Fruit fly (Drosophila melanogaster) whole organism, embryonic: ENCODE data around the gene CG15343.

Experiments used
- Adf1 ChIP-seq: fragments of 200-800 bp; sonication (Bioruptor generic); IDR thresholded peaks from 2 replicates; pipeline ENCODE4 v1.3.6; 2022; ENCODE audit warnings: missing biosample characterization, missing genetic modification characterization
- Aef1 ChIP-seq: fragments of 200-800 bp; sonication (Bioruptor generic); IDR thresholded peaks from 3 replicates; pipeline ENCODE4 v1.3.6; 2022; ENCODE audit warnings: missing biosample characterization, missing genetic modification characterization
- BEAF-32 ChIP-seq: fragments of 200-800 bp; sonication (Bioruptor generic); optimal IDR thresholded peaks from 3 replicates; lab custom pipeline; 2017; ENCODE audit warnings: missing biosample characterization, missing genetic modification characterization, mild to moderate bottlenecking, moderate library complexity, missing genetic modification reagents
- CG10274 ChIP-seq: fragments of 200-800 bp; sonication (Bioruptor generic); optimal IDR thresholded peaks from 3 replicates; lab custom pipeline; 2017; ENCODE audit warnings: missing biosample characterization, mild to moderate bottlenecking, missing genetic modification characterization
- CG10654 ChIP-seq: fragments of 200-800 bp; sonication (Bioruptor generic); optimal IDR thresholded peaks from 2 replicates; lab custom pipeline; 2016; ENCODE audit warnings: missing biosample characterization, missing genetic modification characterization
- CG12769 ChIP-seq: fragments of 200-800 bp; sonication (Bioruptor generic); optimal IDR thresholded peaks from 2 replicates; lab custom pipeline; 2019; ENCODE audit warnings: missing biosample characterization, mild to moderate bottlenecking, missing genetic modification characterization, moderate library complexity
- CG14860 ChIP-seq: fragments of 200-800 bp; sonication (Bioruptor generic); IDR thresholded peaks from 3 replicates; pipeline ENCODE4 v1.3.6; 2022; ENCODE audit warnings: missing biosample characterization, missing genetic modification characterization; ENCODE audit not compliant: partially characterized antibody
- CG15514 ChIP-seq: fragments of 200-800 bp; sonication (Bioruptor generic); optimal IDR thresholded peaks from 3 replicates; lab custom pipeline; 2017; ENCODE audit warnings: missing biosample characterization, missing genetic modification characterization, mild to moderate bottlenecking, moderate library complexity, missing genetic modification reagents
- CG16813 ChIP-seq: fragments of 200-800 bp; sonication (Bioruptor generic); IDR thresholded peaks from 3 replicates; pipeline ENCODE4 v1.3.6; 2022; ENCODE audit warnings: missing biosample characterization, missing genetic modification characterization; ENCODE audit not compliant: partially characterized antibody
- CG34376 ChIP-seq: fragments of 200-800 bp; sonication (Bioruptor generic); optimal IDR thresholded peaks from 2 replicates; lab custom pipeline; 2018; ENCODE audit warnings: missing biosample characterization, mild to moderate bottlenecking, missing genetic modification characterization
- CG4404 ChIP-seq: fragments of 200-800 bp; sonication (Bioruptor generic); IDR thresholded peaks from 2 replicates; pipeline ENCODE4 v1.3.6; 2022; ENCODE audit warnings: missing biosample characterization, missing genetic modification characterization
- CG7963 ChIP-seq: fragments of 200-800 bp; sonication (Bioruptor generic); IDR thresholded peaks from 3 replicates; pipeline ENCODE4 v1.3.6; 2022; ENCODE audit warnings: missing biosample characterization, missing genetic modification characterization; ENCODE audit not compliant: partially characterized antibody
- CTCF ChIP-seq: fragments of 200-800 bp; sonication (Bioruptor generic); optimal IDR thresholded peaks from 2 replicates; lab custom pipeline; 2017; ENCODE audit warnings: missing biosample characterization, mild to moderate bottlenecking, missing genetic modification characterization, moderate library complexity
- Deaf1 ChIP-seq: fragments of 200-800 bp; optimal IDR thresholded peaks from 3 replicates; lab custom pipeline; 2019; ENCODE audit warnings: missing biosample characterization, mild to moderate bottlenecking, missing genetic modification characterization, moderate library complexity
- Dll ChIP-seq: fragments of 200-800 bp; sonication (Bioruptor generic); IDR thresholded peaks from 4 replicates; pipeline ENCODE4 v1.3.6; 2022; ENCODE audit warnings: missing biosample characterization, missing genetic modification characterization; ENCODE audit not compliant: partially characterized antibody
- Doc2 ChIP-seq: fragments of 200-800 bp; sonication (Bioruptor generic); IDR thresholded peaks from 2 replicates; pipeline ENCODE4 v1.3.6; 2022; ENCODE audit warnings: missing biosample characterization, missing genetic modification characterization
- Dp ChIP-seq: fragments of 200-800 bp; sonication (Bioruptor generic); optimal IDR thresholded peaks from 2 replicates; lab custom pipeline; 2018; ENCODE audit warnings: missing biosample characterization, mild to moderate bottlenecking, missing genetic modification characterization, moderate library complexity
- E2f2 ChIP-seq: fragments of 200-800 bp; sonication (Bioruptor generic); IDR thresholded peaks from 2 replicates; pipeline ENCODE4 v1.3.6; 2022; ENCODE audit warnings: missing biosample characterization, missing genetic modification characterization
- Ets97D ChIP-seq: fragments of 200-800 bp; sonication (Bioruptor generic); optimal IDR thresholded peaks from 3 replicates; lab custom pipeline; 2016; ENCODE audit warnings: missing biosample characterization, missing genetic modification characterization
- HLH4C ChIP-seq: fragments of 200-800 bp; sonication (Bioruptor generic); IDR thresholded peaks from 3 replicates; pipeline ENCODE4 v1.3.6; 2022; ENCODE audit warnings: missing biosample characterization, missing genetic modification characterization; ENCODE audit not compliant: partially characterized antibody
- Med ChIP-seq: fragments of 200-800 bp; sonication (Bioruptor generic); peaks from one replicate; lab custom pipeline; 2016; ENCODE audit warnings: missing biosample characterization, missing genetic modification characterization, mild to moderate bottlenecking, inconsistent platforms, moderate library complexity
- Opbp ChIP-seq: fragments of 200-800 bp; sonication (Bioruptor generic); IDR thresholded peaks from 3 replicates; pipeline ENCODE4 v1.3.6; 2022; ENCODE audit warnings: missing biosample characterization, missing genetic modification characterization; ENCODE audit not compliant: partially characterized antibody
- Pdp1 ChIP-seq, 2 experiments: fragments of 200-800 bp; sonication (Bioruptor generic); optimal IDR thresholded peaks; 3 replicates each; lab custom pipeline; 2016; ENCODE audit warnings: missing biosample characterization in 2 of 2, missing genetic modification characterization in 2 of 2, mild to moderate bottlenecking in 1 of 2, moderate library complexity in 1 of 2
- Rfx ChIP-seq: fragments of 200-800 bp; sonication (Bioruptor generic); IDR thresholded peaks from 2 replicates; pipeline ENCODE4 v1.3.6; 2022; ENCODE audit warnings: missing biosample characterization, missing genetic modification characterization
- Sry-δ ChIP-seq: fragments of 200-800 bp; sonication (Bioruptor generic); optimal IDR thresholded peaks from 2 replicates; lab custom pipeline; 2016; ENCODE audit warnings: missing biosample characterization, missing genetic modification characterization
- bbx ChIP-seq: fragments of 200-800 bp; sonication (Bioruptor generic); IDR thresholded peaks from 2 replicates; pipeline ENCODE4 v1.3.6; 2022; ENCODE audit warnings: missing biosample characterization, missing genetic modification characterization; ENCODE audit not compliant: partially characterized antibody
- ci ChIP-seq: fragments of 200-800 bp; sonication (Bioruptor generic); IDR thresholded peaks from 3 replicates; pipeline ENCODE4 v1.3.6; 2022; ENCODE audit warnings: missing biosample characterization, missing genetic modification characterization
- dmrt99B ChIP-seq: fragments of 200-800 bp; sonication (Bioruptor generic); optimal IDR thresholded peaks from 2 replicates; lab custom pipeline; 2018; ENCODE audit warnings: missing biosample characterization, mild to moderate bottlenecking, missing genetic modification characterization, moderate library complexity
- exex ChIP-seq: fragments of 200-800 bp; sonication (Bioruptor generic); optimal IDR thresholded peaks from 4 replicates; lab custom pipeline; 2018; ENCODE audit warnings: missing biosample characterization, mild to moderate bottlenecking, missing genetic modification characterization, moderate library complexity
- fd96Cb ChIP-seq: fragments of 200-800 bp; sonication (Bioruptor generic); optimal IDR thresholded peaks from 2 replicates; lab custom pipeline; 2018; ENCODE audit warnings: missing biosample characterization, mild to moderate bottlenecking, missing genetic modification characterization, moderate library complexity
- fru ChIP-seq: fragments of >200 bp; optimal IDR thresholded peaks from 2 replicates; lab custom pipeline; 2017
- hb ChIP-seq: fragments of 200-800 bp; sonication (Bioruptor generic); IDR thresholded peaks from 3 replicates; pipeline ENCODE4 v1.3.6; 2022; ENCODE audit warnings: missing biosample characterization, missing genetic modification characterization; ENCODE audit not compliant: partially characterized antibody
- hbn ChIP-seq: fragments of 200-800 bp; sonication (Bioruptor generic); IDR thresholded peaks from 2 replicates; pipeline ENCODE4 v1.3.6; 2022; ENCODE audit warnings: missing biosample characterization, missing genetic modification characterization; ENCODE audit not compliant: partially characterized antibody
- ind ChIP-seq: fragments of 200-800 bp; sonication (Bioruptor generic); optimal IDR thresholded peaks from 3 replicates; lab custom pipeline; 2016; ENCODE audit warnings: missing biosample characterization, missing genetic modification characterization
- inv ChIP-seq: fragments of 200-800 bp; sonication (Bioruptor generic); IDR thresholded peaks from 2 replicates; pipeline ENCODE4 v1.3.6; 2022; ENCODE audit warnings: missing biosample characterization, missing genetic modification characterization; ENCODE audit not compliant: partially characterized antibody
- knrl ChIP-seq: fragments of 200-800 bp; sonication (Bioruptor generic); IDR thresholded peaks from 3 replicates; pipeline ENCODE4 v1.3.6; 2022; ENCODE audit warnings: missing biosample characterization, missing genetic modification characterization; ENCODE audit not compliant: partially characterized antibody
- lab ChIP-seq: fragments of 200-800 bp; sonication (Bioruptor generic); optimal IDR thresholded peaks from 3 replicates; lab custom pipeline; 2017; ENCODE audit warnings: missing biosample characterization, missing genetic modification characterization, mild to moderate bottlenecking, moderate library complexity, missing genetic modification reagents
- lilli ChIP-seq: fragments of 200-800 bp; sonication (Bioruptor generic); optimal IDR thresholded peaks from 3 replicates; lab custom pipeline; 2016; ENCODE audit warnings: missing biosample characterization, missing genetic modification characterization
- mld ChIP-seq: fragments of 200-800 bp; sonication (Bioruptor generic); IDR thresholded peaks from 3 replicates; pipeline ENCODE4 v1.3.6; 2022; ENCODE audit warnings: missing biosample characterization, missing genetic modification characterization; ENCODE audit not compliant: partially characterized antibody
- nom ChIP-seq: fragments of 200-800 bp; sonication (Bioruptor generic); optimal IDR thresholded peaks from 2 replicates; lab custom pipeline; 2017; ENCODE audit warnings: missing biosample characterization, missing genetic modification characterization, mild to moderate bottlenecking, moderate library complexity, missing genetic modification reagents
- prd ChIP-seq, 3 experiments: fragments of >200 bp in 2 of 3; fragments of 200-800 bp in 1 of 3; sonication (Bioruptor generic) in 1 of 3; optimal IDR thresholded peaks in 2 of 3; IDR thresholded peaks in 1 of 3; 2 replicates in 2 of 3; 3 replicates in 1 of 3; pipeline versions ENCODE4 v1.3.6 to Lab custom; 2017 to 2022; ENCODE audit warnings: missing biosample characterization in 1 of 3, missing genetic modification characterization in 1 of 3
- pzg ChIP-seq: fragments of 200-800 bp; sonication (Bioruptor generic); optimal IDR thresholded peaks from 3 replicates; lab custom pipeline; 2018; ENCODE audit warnings: missing biosample characterization, mild to moderate bottlenecking, missing genetic modification characterization, moderate library complexity
- rib ChIP-seq: fragments of 200-800 bp; sonication (Bioruptor generic); IDR thresholded peaks from 2 replicates; pipeline ENCODE4 v1.3.6; 2022; ENCODE audit warnings: missing biosample characterization, missing genetic modification characterization
- slp2 ChIP-seq: fragments of 200-800 bp; sonication (Bioruptor generic); optimal IDR thresholded peaks from 2 replicates; lab custom pipeline; 2016; ENCODE audit warnings: missing biosample characterization, missing genetic modification characterization
- sqz ChIP-seq: fragments of 200-800 bp; sonication (Bioruptor generic); optimal IDR thresholded peaks from 3 replicates; lab custom pipeline; 2018; ENCODE audit warnings: missing biosample characterization, mild to moderate bottlenecking, missing genetic modification characterization
- stc ChIP-seq: fragments of 200-800 bp; sonication (Bioruptor generic); IDR thresholded peaks from 2 replicates; pipeline ENCODE4 v1.3.6; 2022; ENCODE audit warnings: missing biosample characterization, missing genetic modification characterization
- stwl ChIP-seq: fragments of 200-800 bp; sonication (Bioruptor generic); optimal IDR thresholded peaks from 3 replicates; lab custom pipeline; 2018; ENCODE audit warnings: missing biosample characterization, mild to moderate bottlenecking, missing genetic modification characterization, moderate library complexity
- unc-4 ChIP-seq: fragments of 200-800 bp; sonication (Bioruptor generic); IDR thresholded peaks from 2 replicates; pipeline ENCODE4 v1.3.6; 2022; ENCODE audit warnings: missing biosample characterization, missing genetic modification characterization; ENCODE audit not compliant: partially characterized antibody

The CG15343 gene

DNA sequence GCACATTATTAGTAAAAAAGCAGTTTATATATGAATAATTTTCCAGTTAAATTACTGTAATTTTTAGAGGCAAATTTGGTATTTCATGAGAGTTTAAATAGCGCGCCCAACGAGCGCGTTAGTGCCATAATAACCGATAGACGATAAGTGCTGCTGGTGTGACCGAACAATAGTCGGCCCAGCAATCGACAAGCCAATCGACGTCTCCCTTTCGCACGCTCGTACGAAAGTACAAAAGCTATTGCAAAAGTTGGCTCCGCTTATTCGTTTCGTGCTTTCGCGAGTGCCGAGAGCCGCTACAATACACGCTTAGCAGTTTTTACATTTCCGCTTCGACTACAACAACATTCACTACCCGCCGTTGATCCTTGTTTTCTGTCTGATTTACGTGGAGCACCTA is 31.3 kb downstream of the CG15343 start, which contains the start of gene Trxr1 (continued):
- peak; percentile 58 for TF ChIP-seq BEAF-32 (GFP tag; lab: Kevin White, UChicago)
- peak; percentile 40 for TF ChIP-seq Ets97D (GFP tag; lab: Kevin White, UChicago)
- peak; percentile 73; the same call in 1 of the 3 replicates for TF ChIP-seq mld (GFP tag; lab: Robert Waterston, UW)
- TF ChIP-seq knrl (GFP tag; lab: Robert Waterston, UW), result peak; percentile 57; the same call in 2 of the 3 replicates
- TF ChIP-seq E2f2 (GFP tag; lab: Robert Waterston, UW), result peak; percentile 93
- TF ChIP-seq CG12769 (tag; lab: Kevin White, UChicago), result no peak
- no peak for TF ChIP-seq ci (GFP tag; lab: Robert Waterston, UW)
- peak; percentile 62 for TF ChIP-seq CG16813
- TF ChIP-seq CTCF, result peak; percentile 56
- TF ChIP-seq bbx (GFP tag; lab: Robert Waterston, UW), result peak; percentile 79
- TF ChIP-seq HLH4C (GFP tag; lab: Robert Waterston, UW), result peak; percentile 77
- TF ChIP-seq sqz (GFP tag; lab: Kevin White, UChicago), result no peak
- peak; percentile 66 for TF ChIP-seq Deaf1 (tag; lab: Kevin White, UChicago)
- TF ChIP-seq Adf1 (GFP tag; lab: Robert Waterston, UW), result peak; percentile 26; the same call in 1 of the 2 replicates
- TF ChIP-seq lilli (GFP tag; lab: Kevin White, UChicago), result peak; percentile 12
- TF ChIP-seq unc-4 (GFP tag; lab: Robert Waterston, UW), result peak; percentile 54
- no peak for TF ChIP-seq dmrt99B (tag; lab: Kevin White, UChicago)
- peak; percentile 55; the same call in 1 of the 3 replicates for TF ChIP-seq hb (GFP tag; lab: Robert Waterston, UW)
- TF ChIP-seq CG14860 (GFP tag; lab: Robert Waterston, UW), result peak; percentile 64
- peak; percentile 89 for TF ChIP-seq Dp (GFP tag; lab: Kevin White, UChicago)
- peak; percentile 29; the same call in 1 of the 2 replicates for TF ChIP-seq Rfx
- no peak for TF ChIP-seq fd96Cb (tag; lab: Kevin White, UChicago)
- TF ChIP-seq prd (optimal IDR thresholded peaks at IDR 0.05; lab: Kevin White, UChicago), result no peak
- no peak for TF ChIP-seq prd (GFP tag; IDR thresholded peaks at IDR 0.05; lab: Robert Waterston, UW)
- peak; percentile 72 for TF ChIP-seq Opbp
- peak; percentile 66 for TF ChIP-seq Sry-δ
- peak; percentile 53; the same call in 1 of the 2 replicates for TF ChIP-seq rib (GFP tag; lab: Robert Waterston, UW)
- no peak for TF ChIP-seq Doc2 (GFP tag; lab: Robert Waterston, UW)
- TF ChIP-seq CG10654 (GFP tag; lab: Kevin White, UChicago), result no peak
- TF ChIP-seq Med (GFP tag; lab: Kevin White, UChicago), result peak; percentile 77
- 0 out of 2 replicates have a peak, but pooled peaks have one; percentile 48 for TF ChIP-seq hbn
- peak; percentile 36 for TF ChIP-seq lab (GFP tag; lab: Kevin White, UChicago)
- no peak for TF ChIP-seq CG34376 (GFP tag; lab: Kevin White, UChicago)
- peak; percentile 81; the same call in 2 of the 3 replicates for TF ChIP-seq CG7963 (GFP tag; lab: Robert Waterston, UW)
- TF ChIP-seq CG15514 (GFP tag; lab: Kevin White, UChicago), result peak; percentile 81
- no peak for TF ChIP-seq Aef1
- TF ChIP-seq Pdp1 (GFP tag; optimal IDR thresholded peaks at IDR 0.05; lab: Kevin White, UChicago), result peak in 1 of 2 experiments; percentile 70
- TF ChIP-seq stc (GFP tag; lab: Robert Waterston, UW), result no peak
- TF ChIP-seq CG10274, result no peak
- peak; percentile 52 for TF ChIP-seq nom (GFP tag; lab: Kevin White, UChicago)
- TF ChIP-seq CG4404, result no peak
- no peak for TF ChIP-seq slp2
- peak; percentile 80 for TF ChIP-seq pzg (GFP tag; lab: Kevin White, UChicago)
- TF ChIP-seq inv (GFP tag; lab: Robert Waterston, UW), result 0 out of 2 replicates have a peak, but pooled peaks have one; percentile 26
- TF ChIP-seq ind, result no peak
- no peak for TF ChIP-seq exex (tag; lab: Kevin White, UChicago)
- TF ChIP-seq Dll (GFP tag; lab: Robert Waterston, UW), result peak; percentile 57; the same call in 2 of the 4 replicates
- TF ChIP-seq stwl (tag; lab: Kevin White, UChicago), result peak; percentile 20
- TF ChIP-seq fru, result no peak
